Worm (Caenorhabditis elegans): ENCODE measurements around the gene eak-7.

ce11 chrIV:12527217-12527616, 38.6 kb downstream of the eak-7 start, which contains the start of gene F53B2.8:
- TF ChIP-seq scrt-1 (GFP tag; IDR thresholded peaks at IDR 0.05) (no peak), pes-1 (GFP tag; IDR thresholded peaks at IDR 0.05) (no peak), hmbx-1 (tag; optimal IDR thresholded peaks at IDR 0.05) (no peak), ama-1 (optimal IDR thresholded peaks at IDR 0.05) (no peak), F13C5.2 (tag; optimal IDR thresholded peaks at IDR 0.05) (no peak), flt-1 (GFP tag; IDR thresholded peaks at IDR 0.05) (no peak), tra-4 (tag; optimal IDR thresholded peaks at IDR 0.05) (no peak), tbx-11 (GFP tag; IDR thresholded peaks at IDR 0.05) (no peak), ets-7 (tag; optimal IDR thresholded peaks at IDR 0.05) (no peak), aly-1 (tag; optimal IDR thresholded peaks at IDR 0.05) (no peak), sea-1 (GFP tag; conservative IDR thresholded peaks at IDR 0.05) (no peak)

Data from whole organism, early embryonic.